Fruit fly (Drosophila melanogaster): ENCODE data around the gene Cmpk.

Cmpk gene

DNA sequence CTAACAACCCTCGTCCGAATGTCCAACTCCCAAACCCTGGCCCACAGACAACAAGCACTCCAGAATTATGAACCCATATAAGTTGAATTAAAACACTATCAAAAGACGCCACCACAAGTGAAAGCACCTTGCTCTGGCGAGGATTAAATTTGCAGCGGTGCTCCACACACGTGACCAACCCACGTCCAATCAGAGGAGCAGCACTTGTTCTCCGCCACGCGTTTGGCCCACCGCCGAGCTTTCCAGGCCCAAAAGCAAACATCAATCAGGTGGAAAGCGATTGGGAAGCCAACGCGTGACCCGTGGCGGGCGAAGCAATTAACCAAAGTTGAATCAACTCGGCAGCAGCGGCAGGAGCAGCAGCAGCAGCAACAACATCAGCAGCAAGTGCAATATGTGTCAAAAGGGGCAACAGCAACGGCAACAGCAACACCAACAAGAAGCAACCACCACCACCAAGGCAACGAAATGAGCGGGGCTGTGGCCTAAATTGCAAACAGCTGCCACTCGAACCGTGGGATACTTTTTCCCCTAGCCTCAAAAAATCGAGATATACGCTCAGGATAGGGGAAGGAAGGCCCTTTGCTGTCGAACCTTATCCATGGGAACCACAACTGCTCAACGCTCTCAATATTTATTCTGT is 23.1 kb downstream of the Cmpk start (continued):
- TF ChIP-seq pzg (GFP tag; optimal IDR thresholded peaks at IDR 0.05): no peak
- TF ChIP-seq ash1 (GFP tag; optimal IDR thresholded peaks at IDR 0.05): no peak
- TF ChIP-seq sug (tag; optimal IDR thresholded peaks at IDR 0.05): no peak
- TF ChIP-seq Gsc (GFP tag; IDR thresholded peaks at IDR 0.05): no peak
- no peak for TF ChIP-seq exex (tag; optimal IDR thresholded peaks at IDR 0.05)
- no peak for TF ChIP-seq yki (optimal IDR thresholded peaks at IDR 0.05)
- no peak for TF ChIP-seq Deaf1 (tag; optimal IDR thresholded peaks at IDR 0.05)
- no peak for TF ChIP-seq Side (GFP tag; optimal IDR thresholded peaks at IDR 0.05)
- TF ChIP-seq CG4617 (GFP tag; optimal IDR thresholded peaks at IDR 0.05; ENCODE audit: borderline replicate concordance): no peak
- TF ChIP-seq CG14014 (GFP tag; IDR thresholded peaks at IDR 0.05): no peak
- TF ChIP-seq Dek (tag; optimal IDR thresholded peaks at IDR 0.05): no peak
- TF ChIP-seq CG4707 (GFP tag; optimal IDR thresholded peaks at IDR 0.05): no peak
- TF ChIP-seq maf-S (GFP tag; optimal IDR thresholded peaks at IDR 0.05): no peak
- no peak for TF ChIP-seq CG5180 (GFP tag; optimal IDR thresholded peaks at IDR 0.05)
- no peak for TF ChIP-seq cato (GFP tag; optimal IDR thresholded peaks at IDR 0.05; ENCODE audit: borderline replicate concordance)
- TF ChIP-seq Max (GFP tag; optimal IDR thresholded peaks at IDR 0.05): no peak
- no peak for TF ChIP-seq D (optimal IDR thresholded peaks at IDR 0.05)
- no peak for TF ChIP-seq D (GFP tag; optimal IDR thresholded peaks at IDR 0.05)
- TF ChIP-seq mld (GFP tag; IDR thresholded peaks at IDR 0.05; ENCODE audit: partially characterized antibody): no peak
- no peak for TF ChIP-seq zen2 (GFP tag; IDR thresholded peaks at IDR 0.05; ENCODE audit: partially characterized antibody)
- TF ChIP-seq croc (GFP tag; conservative IDR thresholded peaks at IDR 0.05): no peak
- peak; percentile 1 for TF ChIP-seq CG7745 (tag; optimal IDR thresholded peaks at IDR 0.05)
- TF ChIP-seq CG8089 (GFP tag; optimal IDR thresholded peaks at IDR 0.05): no peak
- TF ChIP-seq CG10565 (GFP tag; optimal IDR thresholded peaks at IDR 0.05): no peak
- no peak for TF ChIP-seq chinmo (GFP tag; IDR thresholded peaks at IDR 0.05; ENCODE audit: partially characterized antibody)
- no peak for TF ChIP-seq Mad (GFP tag; optimal IDR thresholded peaks at IDR 0.05)
- no peak for TF ChIP-seq bbx (GFP tag; IDR thresholded peaks at IDR 0.05; ENCODE audit: partially characterized antibody)
- no peak for TF ChIP-seq CG33557 (GFP tag; optimal IDR thresholded peaks at IDR 0.05)
- TF ChIP-seq sd (tag; optimal IDR thresholded peaks at IDR 0.05): no peak
- no peak for TF ChIP-seq Lpt (GFP tag; optimal IDR thresholded peaks at IDR 0.05)
- no peak for TF ChIP-seq ewg (GFP tag; optimal IDR thresholded peaks at IDR 0.05)
- no peak for TF ChIP-seq toy (GFP tag; IDR thresholded peaks at IDR 0.05)
- TF ChIP-seq dpn (GFP tag; optimal IDR thresholded peaks at IDR 0.05): no peak
- no peak for TF ChIP-seq CG15479 (GFP tag; optimal IDR thresholded peaks at IDR 0.05)
- no peak for TF ChIP-seq Ada2b (GFP tag; IDR thresholded peaks at IDR 0.05)
- TF ChIP-seq Dll (GFP tag; IDR thresholded peaks at IDR 0.05; ENCODE audit: partially characterized antibody): no peak
- TF ChIP-seq D19B (GFP tag; optimal IDR thresholded peaks at IDR 0.05): no peak
- TF ChIP-seq ems (GFP tag; optimal IDR thresholded peaks at IDR 0.05): no peak
- TF ChIP-seq CG34376 (GFP tag; optimal IDR thresholded peaks at IDR 0.05): no peak
- no peak for TF ChIP-seq YL-1 (GFP tag; optimal IDR thresholded peaks at IDR 0.05)
- no peak for TF ChIP-seq CG31365 (tag; optimal IDR thresholded peaks at IDR 0.05)
- TF ChIP-seq twi (tag; optimal IDR thresholded peaks at IDR 0.05): peak; percentile 89
- no peak for TF ChIP-seq btn (GFP tag; optimal IDR thresholded peaks at IDR 0.05)
- TF ChIP-seq da (GFP tag; optimal IDR thresholded peaks at IDR 0.05): peak; percentile 72
- TF ChIP-seq unpg (GFP tag; optimal IDR thresholded peaks at IDR 0.05): no peak
- TF ChIP-seq dimm (GFP tag; IDR thresholded peaks at IDR 0.05): no peak
- no peak for TF ChIP-seq HLH3B (GFP tag; IDR thresholded peaks at IDR 0.05)
- TF ChIP-seq oc (tag; optimal IDR thresholded peaks at IDR 0.05): peak; percentile 51
- TF ChIP-seq Atf-2 (GFP tag; optimal IDR thresholded peaks at IDR 0.05): no peak
- no peak for TF ChIP-seq CG2120 (GFP tag; optimal IDR thresholded peaks at IDR 0.05)
- TF ChIP-seq Nf-YB (GFP tag; optimal IDR thresholded peaks at IDR 0.05): no peak

Data from whole organism, embryonic.